Fruit fly (Drosophila melanogaster): ENCODE results near the gene SmydA-2.

dm6 chr3L:19015454-19016054, 12.5 kb upstream of the SmydA-2 start:
- no peak for TF ChIP-seq CG11294 (GFP tag; IDR thresholded peaks at IDR 0.05)
- TF ChIP-seq Sox15 (GFP tag; optimal IDR thresholded peaks at IDR 0.05): no peak
